Worm (Caenorhabditis elegans): ENCODE data around the gene Y53G8B.1.

The Y53G8B.1 gene

ce11 chrIII:3179855-3180254 lies 50.8 kb downstream of the Y53G8B.1 start:
- TF ChIP-seq tbx-2 (tag; optimal IDR thresholded peaks at IDR 0.05), result no peak
- TF ChIP-seq elt-1 (tag; optimal IDR thresholded peaks at IDR 0.05), result no peak
- no peak for TF ChIP-seq zag-1 (tag; optimal IDR thresholded peaks at IDR 0.05)
